Fruit fly (Drosophila melanogaster) S2 (cell line): Measurements from ENCODE around the gene CG42540.

Experiments
- CG8478 ChIP-seq: fragments of >200 bp; optimal IDR thresholded peaks from 2 replicates; lab custom pipeline; 2018
- CTCF ChIP-seq, 2 experiments: fragments of >200 bp; optimal IDR thresholded peaks; 2 replicates each; lab custom pipeline; 2018

- TF ChIP-seq CTCF (optimal IDR thresholded peaks at IDR 0.05; lab: Kevin White, UChicago) (no peak), CG8478 (lab: Kevin White, UChicago) (no peak)
Measured at dm6 chr3L:4533941-4534340, 21.9 kb upstream of the CG42540 start.
